Worm (Caenorhabditis elegans) whole organism, mixed stage, embryonic: ENCODE results near the gene capg-2.
A peak's percentile ranks its signal among the peaks of the same experiment; 100 is the strongest.

Experiments used
- M03D4.4 ChIP-seq: sonication (generic microtip); optimal IDR thresholded peaks from 2 replicates; lab custom pipeline; 2017; ENCODE audit warnings: mild to moderate bottlenecking, missing genetic modification characterization, missing compliant biosample characterization
- bed-3 ChIP-seq: fragments of 200-800 bp; sonication (Bioruptor generic); optimal IDR thresholded peaks from 3 replicates; lab custom pipeline; 2018; ENCODE audit warnings: mild to moderate bottlenecking, missing genetic modification characterization, moderate library complexity, missing compliant biosample characterization
- blmp-1 ChIP-seq: fragments of 150-350 bp; optimal IDR thresholded peaks from 2 replicates; lab custom pipeline; 2014; ENCODE audit warnings: missing biosample characterization, missing genetic modification characterization
- ceh-39 ChIP-seq: fragments of 150-350 bp; optimal IDR thresholded peaks from 2 replicates; lab custom pipeline; 2014; ENCODE audit warnings: missing biosample characterization, missing genetic modification characterization
- ceh-43 ChIP-seq: fragments of 200-800 bp; sonication (Bioruptor generic); optimal IDR thresholded peaks from 2 replicates; lab custom pipeline; 2018; ENCODE audit warnings: mild to moderate bottlenecking, missing genetic modification characterization, moderate library complexity, missing compliant biosample characterization
- ceh-83 ChIP-seq: fragments of 200-800 bp; sonication (Bioruptor generic); optimal IDR thresholded peaks from 2 replicates; lab custom pipeline; 2018; ENCODE audit warnings: mild to moderate bottlenecking, missing genetic modification characterization, missing compliant biosample characterization
- ces-1 ChIP-seq: fragments of 150-350 bp; optimal IDR thresholded peaks from 2 replicates; lab custom pipeline; 2014; ENCODE audit warnings: missing biosample characterization, missing genetic modification reagents, missing genetic modification characterization
- cnd-1 ChIP-seq: fragments of 200-800 bp; sonication (Bioruptor generic); optimal IDR thresholded peaks from 2 replicates; lab custom pipeline; 2018; ENCODE audit warnings: mild to moderate bottlenecking, missing genetic modification characterization, missing compliant biosample characterization
- drap-1 ChIP-seq: fragments of 200-800 bp; sonication (Bioruptor generic); optimal IDR thresholded peaks from 3 replicates; lab custom pipeline; 2018; ENCODE audit warnings: mild to moderate bottlenecking, missing genetic modification characterization, missing compliant biosample characterization
- elt-1 ChIP-seq: sonication (generic microtip); optimal IDR thresholded peaks from 2 replicates; lab custom pipeline; 2017; ENCODE audit warnings: missing genetic modification characterization, mild to moderate bottlenecking, missing compliant biosample characterization, antibody characterized with exemption, moderate library complexity, borderline replicate concordance; ENCODE audit not compliant: insufficient read depth
- elt-3 ChIP-seq: fragments of 150-350 bp; optimal IDR thresholded peaks from 2 replicates; lab custom pipeline; 2014; ENCODE audit warnings: missing biosample characterization, missing genetic modification characterization
- flh-1 ChIP-seq: fragments of 200-800 bp; sonication (Bioruptor generic); optimal IDR thresholded peaks from 2 replicates; lab custom pipeline; 2018; ENCODE audit warnings: mild to moderate bottlenecking, missing genetic modification characterization, moderate library complexity, missing compliant biosample characterization
- ham-2 ChIP-seq: fragments of 200-800 bp; sonication (Bioruptor generic); optimal IDR thresholded peaks from 2 replicates; lab custom pipeline; 2018; ENCODE audit warnings: mild to moderate bottlenecking, missing genetic modification characterization, missing compliant biosample characterization
- hlh-1 ChIP-seq: fragments of 150-350 bp; optimal IDR thresholded peaks from 2 replicates; lab custom pipeline; 2014; ENCODE audit warnings: missing biosample characterization, missing genetic modification reagents, missing genetic modification characterization
- lin-13 ChIP-seq: fragments of 150-350 bp; optimal IDR thresholded peaks from 2 replicates; lab custom pipeline; 2014; ENCODE audit warnings: missing biosample characterization, missing genetic modification characterization
- lin-32 ChIP-seq: fragments of 200-800 bp; sonication (Bioruptor generic); optimal IDR thresholded peaks from 2 replicates; lab custom pipeline; 2018; ENCODE audit warnings: mild to moderate bottlenecking, missing genetic modification characterization, missing compliant biosample characterization
- lsy-2 ChIP-seq: fragments of 150-350 bp; optimal IDR thresholded peaks from 2 replicates; lab custom pipeline; 2014; ENCODE audit warnings: missing biosample characterization, missing genetic modification characterization
- mab-5 ChIP-seq: fragments of 150-350 bp; optimal IDR thresholded peaks from 2 replicates; lab custom pipeline; 2014; ENCODE audit warnings: missing biosample characterization, missing genetic modification characterization
- mep-1 ChIP-seq: fragments of 150-350 bp; optimal IDR thresholded peaks from 2 replicates; lab custom pipeline; 2017; ENCODE audit warnings: missing biosample characterization, missing genetic modification reagents, missing genetic modification characterization, inconsistent platforms
- mls-2 ChIP-seq: sonication (generic microtip); optimal IDR thresholded peaks from 2 replicates; lab custom pipeline; 2016; ENCODE audit warnings: mild to moderate bottlenecking, missing genetic modification characterization, moderate library complexity, missing compliant biosample characterization
- nhr-12 ChIP-seq: fragments of 150-350 bp; optimal IDR thresholded peaks from 2 replicates; lab custom pipeline; 2014; ENCODE audit warnings: missing biosample characterization, missing genetic modification characterization
- nhr-2 ChIP-seq: fragments of 150-350 bp; optimal IDR thresholded peaks from 2 replicates; lab custom pipeline; 2014; ENCODE audit warnings: missing biosample characterization, missing genetic modification characterization
- nhr-237 ChIP-seq: fragments of 150-350 bp; optimal IDR thresholded peaks from 2 replicates; lab custom pipeline; 2014; ENCODE audit warnings: missing biosample characterization, missing genetic modification characterization
- nhr-28 ChIP-seq: fragments of 150-350 bp; optimal IDR thresholded peaks from 2 replicates; lab custom pipeline; 2014; ENCODE audit warnings: missing biosample characterization, missing genetic modification characterization
- nhr-76 ChIP-seq: sonication (generic microtip); optimal IDR thresholded peaks from 2 replicates; lab custom pipeline; 2017; ENCODE audit warnings: missing biosample characterization, missing genetic modification characterization
- pha-4 ChIP-seq: fragments of 150-350 bp; optimal IDR thresholded peaks from 2 replicates; lab custom pipeline; 2018; ENCODE audit warnings: missing biosample characterization, missing genetic modification reagents, missing genetic modification characterization
- sem-2 ChIP-seq: fragments of 200-800 bp; sonication (Bioruptor generic); optimal IDR thresholded peaks from 2 replicates; lab custom pipeline; 2018; ENCODE audit warnings: mild to moderate bottlenecking, missing genetic modification characterization, missing compliant biosample characterization
- snpc-4 ChIP-seq: fragments of 150-350 bp; optimal IDR thresholded peaks from 2 replicates; lab custom pipeline; 2014; ENCODE audit warnings: missing biosample characterization, missing genetic modification characterization
- sptf-1 ChIP-seq: sonication (generic microtip); optimal IDR thresholded peaks from 2 replicates; lab custom pipeline; 2017; ENCODE audit warnings: mild to moderate bottlenecking, missing genetic modification characterization, moderate library complexity, missing compliant biosample characterization
- tbx-8 ChIP-seq: fragments of 200-800 bp; sonication (Bioruptor generic); optimal IDR thresholded peaks from 2 replicates; lab custom pipeline; 2018; ENCODE audit warnings: mild to moderate bottlenecking, missing genetic modification characterization, moderate library complexity, missing compliant biosample characterization
- unc-120 ChIP-seq: sonication (generic microtip); optimal IDR thresholded peaks from 2 replicates; lab custom pipeline; 2017; ENCODE audit warnings: missing genetic modification characterization, missing compliant biosample characterization; ENCODE audit not compliant: poor library complexity, severe bottlenecking
- unc-39 ChIP-seq: fragments of 150-350 bp; optimal IDR thresholded peaks from 2 replicates; lab custom pipeline; 2014; ENCODE audit warnings: missing biosample characterization, missing genetic modification characterization
- unc-62 ChIP-seq: fragments of 150-350 bp; optimal IDR thresholded peaks from 2 replicates; lab custom pipeline; 2014; ENCODE audit warnings: missing biosample characterization, missing genetic modification reagents, missing genetic modification characterization
- zip-8 ChIP-seq: fragments of 150-350 bp; optimal IDR thresholded peaks from 2 replicates; lab custom pipeline; 2014; ENCODE audit warnings: missing biosample characterization, missing genetic modification characterization
- ztf-11 ChIP-seq: fragments of 150-350 bp; optimal IDR thresholded peaks from 2 replicates; lab custom pipeline; 2014; ENCODE audit warnings: missing biosample characterization, missing genetic modification characterization

The capg-2 gene

ce11 chrV:12287667-12288066, 16.0 kb downstream of the capg-2 start:
- peak; percentile 13 for TF ChIP-seq unc-62 (GFP tag; lab: Kevin White, UChicago)
- TF ChIP-seq blmp-1: no peak

ce11 chrV:12288577-12288976, 16.9 kb downstream of the capg-2 start, which contains the start of gene rskd-1:
Gene rskd-1 (minus strand): TSS chrV:12288615.
- TF ChIP-seq nhr-2 (no peak), nhr-12 (tag; lab: Kevin White, UChicago) (no peak), pha-4 (tag; lab: Kevin White, UChicago) (peak; percentile 45)

- peak; percentile 73 for TF ChIP-seq ceh-39
- no peak for TF ChIP-seq nhr-2
- TF ChIP-seq sem-2: no peak
- no peak for TF ChIP-seq lin-32
- no peak for TF ChIP-seq nhr-76 (tag; lab: Kevin White, UChicago)
- TF ChIP-seq bed-3: peak; percentile 39
- TF ChIP-seq elt-3: no peak
- peak; percentile 23 for TF ChIP-seq unc-120 (tag; lab: Kevin White, UChicago)
- no peak for TF ChIP-seq ztf-11 (tag; lab: Kevin White, UChicago)
- peak; percentile 76 for TF ChIP-seq drap-1
- peak; percentile 24 for TF ChIP-seq ces-1 (GFP tag; lab: Kevin White, UChicago)
- TF ChIP-seq nhr-12 (tag; lab: Kevin White, UChicago): no peak
- no peak for TF ChIP-seq unc-39 (tag; lab: Kevin White, UChicago)
- TF ChIP-seq nhr-237 (tag; lab: Kevin White, UChicago): peak; percentile 64
- TF ChIP-seq elt-1 (tag; lab: Kevin White, UChicago): no peak
- no peak for TF ChIP-seq zip-8 (tag; lab: Kevin White, UChicago)
- TF ChIP-seq mep-1 (tag; lab: Kevin White, UChicago): peak; percentile 94
- TF ChIP-seq tbx-8 (GFP tag; lab: Kevin White, UChicago): no peak
- TF ChIP-seq ceh-83: peak; percentile 60
- no peak for TF ChIP-seq blmp-1
- TF ChIP-seq sptf-1 (tag; lab: Kevin White, UChicago): peak; percentile 88
- peak; percentile 38 for TF ChIP-seq hlh-1 (tag; lab: Kevin White, UChicago)
- peak; percentile 82 for TF ChIP-seq lin-13 (tag; lab: Kevin White, UChicago)
- peak; percentile 74 for TF ChIP-seq pha-4 (tag; lab: Kevin White, UChicago)
- TF ChIP-seq flh-1 (GFP tag; lab: Kevin White, UChicago): no peak
- TF ChIP-seq snpc-4: no peak
- no peak for TF ChIP-seq mab-5
- peak; percentile 81 for TF ChIP-seq M03D4.4 (tag; lab: Kevin White, UChicago)
- TF ChIP-seq ham-2 (GFP tag; lab: Kevin White, UChicago): no peak
- TF ChIP-seq mls-2 (tag; lab: Kevin White, UChicago): peak; percentile 38
- no peak for TF ChIP-seq nhr-28
- peak; percentile 87 for TF ChIP-seq lsy-2
- peak; percentile 73 for TF ChIP-seq cnd-1 (tag; lab: Kevin White, UChicago)
- peak; percentile 29 for TF ChIP-seq unc-62 (GFP tag; lab: Kevin White, UChicago)
- peak; percentile 64 for TF ChIP-seq ceh-43
Measured at ce11 chrV:12291587-12291986, 19.9 kb downstream of the capg-2 start, which contains the start of the genes srpa-68 and srh-16. Gene srpa-68 (minus strand): TSS chrV:12291658. Gene srh-16 (plus strand): TSS chrV:12291861.

DNA sequence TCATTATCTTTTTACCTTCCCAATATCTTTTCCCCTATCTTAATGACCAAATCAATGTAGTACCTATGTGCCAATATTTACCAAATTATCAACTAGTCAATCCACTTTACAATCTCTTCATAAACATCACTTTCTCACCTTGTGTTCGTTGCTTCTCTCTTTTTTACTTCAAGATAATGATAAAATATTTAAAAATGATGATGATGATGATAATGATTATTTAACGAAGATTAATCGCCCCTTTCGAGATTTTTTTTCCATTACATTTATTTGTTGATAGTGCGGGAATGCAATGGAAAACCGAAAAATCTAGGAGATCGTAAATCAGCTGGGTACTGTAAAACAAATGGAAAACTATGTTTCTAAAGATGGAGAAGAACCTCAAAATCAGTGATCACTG, 22.4 kb downstream of the capg-2 start:
- TF ChIP-seq mep-1 (tag; lab: Kevin White, UChicago) (no peak), ztf-11 (tag; lab: Kevin White, UChicago) (no peak), mls-2 (tag; lab: Kevin White, UChicago) (no peak), unc-120 (tag; lab: Kevin White, UChicago) (no peak), elt-1 (tag; lab: Kevin White, UChicago) (no peak)
